Fruit fly (Drosophila melanogaster): ENCODE measurements around the gene dsx-c73A.

DNA sequence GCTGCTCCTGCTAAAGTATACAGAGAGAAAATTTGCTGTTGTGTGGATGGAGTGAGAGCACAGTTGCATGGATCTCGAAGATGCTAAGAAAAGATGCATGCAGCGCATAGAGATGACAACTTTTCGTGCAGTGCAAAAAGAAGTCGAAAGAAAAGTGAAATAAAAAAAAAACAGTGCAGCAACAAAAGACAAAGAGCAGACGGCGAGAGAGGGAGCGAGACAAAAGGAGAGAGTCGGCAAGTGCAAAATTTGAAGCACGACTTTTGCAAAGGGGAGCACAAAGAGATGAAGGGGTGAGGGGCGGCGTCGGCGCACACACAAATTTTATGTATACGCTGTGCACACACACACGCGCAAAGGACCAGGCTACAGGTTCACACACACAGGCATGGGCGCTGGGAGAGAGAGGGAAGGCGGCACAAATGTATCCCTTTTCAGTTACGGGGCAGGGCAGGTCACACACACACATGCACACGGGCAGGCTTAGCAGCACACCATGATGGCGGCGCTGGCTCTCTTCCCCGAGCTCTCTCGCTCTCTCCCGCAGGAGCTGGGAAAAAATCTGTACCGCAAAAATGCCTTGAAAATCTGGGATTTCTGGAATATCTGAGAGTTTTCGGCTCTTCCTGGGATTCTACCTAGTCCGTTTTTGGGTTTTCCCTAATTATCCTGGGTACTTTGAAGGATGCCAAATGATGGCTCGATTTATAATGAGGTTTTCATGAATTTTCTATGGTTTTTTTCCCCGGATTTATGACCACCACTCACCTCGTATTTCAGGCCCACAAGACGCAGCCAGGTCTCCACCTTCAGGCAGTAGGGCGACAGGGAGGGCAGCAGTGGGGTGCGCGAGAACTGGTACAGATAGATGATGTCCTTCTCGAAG lies 41.3 kb downstream of the dsx-c73A start:
- peak; percentile 80 for TF ChIP-seq CG34367 (tag; optimal IDR thresholded peaks at IDR 0.05)
- 0 out of 2 replicates have a peak, but pooled peaks have one; percentile 43 for TF ChIP-seq CG12605 (GFP tag; IDR thresholded peaks at IDR 0.05)
- 0 out of 2 replicates have a peak, but pooled peaks have one; percentile 16 for TF ChIP-seq CG10348 (GFP tag; IDR thresholded peaks at IDR 0.05)
- TF ChIP-seq rn (GFP tag; IDR thresholded peaks at IDR 0.05): peak; percentile 45; the same call in 1 of the 2 replicates
- peak; percentile 85 for TF ChIP-seq CG15710 (tag; optimal IDR thresholded peaks at IDR 0.05)
- TF ChIP-seq CG14655 (GFP tag; optimal IDR thresholded peaks at IDR 0.05): peak; percentile 87
